Worm (Caenorhabditis elegans): ENCODE measurements around the gene R01H2.7.
A peak's percentile ranks its signal among the peaks of the same experiment; 100 is the strongest.

Gene R01H2.7

ce11 chrIII:7067385-7067896 lies 21.9 kb upstream of the R01H2.7 start, which contains the start of gene ger-1:
TSS of gene ger-1 (minus strand) at chrIII:7067477.
- TF ChIP-seq elt-1 (tag; optimal IDR thresholded peaks at IDR 0.05; ENCODE audit: borderline replicate concordance, insufficient read depth) (peak; percentile 30), snpc-4 (tag; optimal IDR thresholded peaks at IDR 0.05) (no peak), nhr-237 (tag; optimal IDR thresholded peaks at IDR 0.05) (no peak), M03D4.4 (tag; optimal IDR thresholded peaks at IDR 0.05) (no peak), ceh-43 (GFP tag; optimal IDR thresholded peaks at IDR 0.05) (no peak), lin-32 (GFP tag; optimal IDR thresholded peaks at IDR 0.05) (no peak), ham-2 (GFP tag; optimal IDR thresholded peaks at IDR 0.05) (peak; percentile 3)

ce11 chrIII:7064185-7064584 lies 18.6 kb upstream of the R01H2.7 start, which contains the start of gene R01H2.4:
TSS of gene R01H2.4 (minus strand) at chrIII:7064285.
- no peak for TF ChIP-seq elt-1 (tag; optimal IDR thresholded peaks at IDR 0.05; ENCODE audit: borderline replicate concordance, insufficient read depth)
- TF ChIP-seq drap-1 (GFP tag; optimal IDR thresholded peaks at IDR 0.05) = no peak
- TF ChIP-seq mls-2 (tag; optimal IDR thresholded peaks at IDR 0.05) = no peak
- TF ChIP-seq tbx-8 (GFP tag; optimal IDR thresholded peaks at IDR 0.05) = no peak
- no peak for TF ChIP-seq hlh-1 (tag; optimal IDR thresholded peaks at IDR 0.05)
- no peak for TF ChIP-seq nhr-2 (tag; optimal IDR thresholded peaks at IDR 0.05)
- TF ChIP-seq ceh-39 (tag; optimal IDR thresholded peaks at IDR 0.05) = no peak
- no peak for TF ChIP-seq lin-32 (GFP tag; optimal IDR thresholded peaks at IDR 0.05)
- TF ChIP-seq ces-1 (GFP tag; optimal IDR thresholded peaks at IDR 0.05) = no peak
- no peak for TF ChIP-seq nhr-76 (tag; optimal IDR thresholded peaks at IDR 0.05)
- TF ChIP-seq ceh-43 (GFP tag; optimal IDR thresholded peaks at IDR 0.05) = no peak

- no peak for TF ChIP-seq nhr-28 (tag; optimal IDR thresholded peaks at IDR 0.05)
- no peak for TF ChIP-seq unc-120 (tag; optimal IDR thresholded peaks at IDR 0.05; ENCODE audit: poor library complexity, severe bottlenecking)
- no peak for TF ChIP-seq bed-3 (GFP tag; optimal IDR thresholded peaks at IDR 0.05)
- TF ChIP-seq ceh-83 (GFP tag; optimal IDR thresholded peaks at IDR 0.05) = no peak
- no peak for TF ChIP-seq ham-2 (GFP tag; optimal IDR thresholded peaks at IDR 0.05)
- no peak for TF ChIP-seq lin-13 (tag; optimal IDR thresholded peaks at IDR 0.05)
- TF ChIP-seq elt-1 (tag; optimal IDR thresholded peaks at IDR 0.05; ENCODE audit: borderline replicate concordance, insufficient read depth) = no peak
- TF ChIP-seq lin-32 (GFP tag; optimal IDR thresholded peaks at IDR 0.05) = no peak
- no peak for TF ChIP-seq nhr-237 (tag; optimal IDR thresholded peaks at IDR 0.05)
- TF ChIP-seq cnd-1 (tag; optimal IDR thresholded peaks at IDR 0.05) = no peak
- TF ChIP-seq lsy-2 (tag; optimal IDR thresholded peaks at IDR 0.05) = no peak
- no peak for TF ChIP-seq ceh-43 (GFP tag; optimal IDR thresholded peaks at IDR 0.05)
- TF ChIP-seq snpc-4 (tag; optimal IDR thresholded peaks at IDR 0.05) = no peak
- no peak for TF ChIP-seq ceh-39 (tag; optimal IDR thresholded peaks at IDR 0.05)
- no peak for TF ChIP-seq M03D4.4 (tag; optimal IDR thresholded peaks at IDR 0.05)
- no peak for TF ChIP-seq flh-1 (GFP tag; optimal IDR thresholded peaks at IDR 0.05)
These were observed 17.5 kb upstream of the R01H2.7 start for ce11 chrIII:7063061-7063460.

- TF ChIP-seq M03D4.4 (tag; optimal IDR thresholded peaks at IDR 0.05) = no peak
- no peak for TF ChIP-seq ham-2 (GFP tag; optimal IDR thresholded peaks at IDR 0.05)
- no peak for TF ChIP-seq mep-1 (tag; optimal IDR thresholded peaks at IDR 0.05)
- no peak for TF ChIP-seq lsy-2 (tag; optimal IDR thresholded peaks at IDR 0.05)
- no peak for TF ChIP-seq mls-2 (tag; optimal IDR thresholded peaks at IDR 0.05)
- no peak for TF ChIP-seq ceh-39 (tag; optimal IDR thresholded peaks at IDR 0.05)
- no peak for TF ChIP-seq ceh-43 (GFP tag; optimal IDR thresholded peaks at IDR 0.05)
- no peak for TF ChIP-seq nhr-76 (tag; optimal IDR thresholded peaks at IDR 0.05)
These were observed 17.0 kb upstream of the R01H2.7 start, which contains the start of gene R01H2.1 for ce11 chrIII:7062580-7062979. TSS of gene R01H2.1 (plus strand) at chrIII:7062880.

ce11 chrIII:7060531-7061095 lies 15.1 kb upstream of the R01H2.7 start, which contains the start of gene egg-2:
TSS of gene egg-2 (minus strand) at chrIII:7060583.
- no peak for TF ChIP-seq hlh-1 (tag; optimal IDR thresholded peaks at IDR 0.05)

ce11 chrIII:7056241-7056640 lies 10.7 kb upstream of the R01H2.7 start, which contains the start of gene R01H2.2:
TSS of gene R01H2.2 (plus strand) at chrIII:7056541.
- no peak for TF ChIP-seq lin-32 (GFP tag; optimal IDR thresholded peaks at IDR 0.05)
- no peak for TF ChIP-seq hlh-1 (tag; optimal IDR thresholded peaks at IDR 0.05)
- TF ChIP-seq unc-120 (tag; optimal IDR thresholded peaks at IDR 0.05; ENCODE audit: poor library complexity, severe bottlenecking) = no peak
- TF ChIP-seq nhr-237 (tag; optimal IDR thresholded peaks at IDR 0.05) = no peak
- no peak for TF ChIP-seq pha-4 (tag; optimal IDR thresholded peaks at IDR 0.05)

All from whole organism, mixed stage, embryonic.